Worm (Caenorhabditis elegans) whole organism, L2 larva: ENCODE results near the gene F53C3.1.
A peak's percentile ranks its signal among the peaks of the same experiment; 100 is the strongest.

Experiments used
- C34F6.9 ChIP-seq: fragments of 150-350 bp; optimal IDR thresholded peaks from 2 replicates; lab custom pipeline; 2014; ENCODE audit warnings: missing biosample characterization, missing genetic modification characterization
- R02D3.7 ChIP-seq: fragments of 150-350 bp; optimal IDR thresholded peaks from 2 replicates; lab custom pipeline; 2014; ENCODE audit warnings: missing biosample characterization, missing genetic modification characterization
- Y55F3AM.14 ChIP-seq: fragments of 200-800 bp; sonication (Bioruptor generic); optimal IDR thresholded peaks from 2 replicates; lab custom pipeline; 2018; ENCODE audit warnings: mild to moderate bottlenecking, missing genetic modification characterization, missing compliant biosample characterization
- ZK546.5 ChIP-seq: sonication (generic microtip); optimal IDR thresholded peaks from 2 replicates; lab custom pipeline; 2017; ENCODE audit warnings: missing biosample characterization, missing genetic modification characterization
- alr-1 ChIP-seq: fragments of 150-350 bp; optimal IDR thresholded peaks from 2 replicates; lab custom pipeline; 2014; ENCODE audit warnings: missing biosample characterization, missing genetic modification characterization
- aly-2 ChIP-seq: fragments of 150-350 bp; optimal IDR thresholded peaks from 2 replicates; lab custom pipeline; 2014; ENCODE audit warnings: missing biosample characterization, missing genetic modification characterization
- ama-1 ChIP-seq: fragments of 150-350 bp; optimal IDR thresholded peaks from 2 replicates; lab custom pipeline; 2018; ENCODE audit warnings: inconsistent platforms
- blmp-1 ChIP-seq: sonication (generic microtip); optimal IDR thresholded peaks from 2 replicates; lab custom pipeline; 2017; ENCODE audit warnings: missing genetic modification characterization, mild to moderate bottlenecking, missing compliant biosample characterization, antibody characterized with exemption, moderate library complexity; ENCODE audit not compliant: insufficient read depth
- ceh-16 ChIP-seq: fragments of 150-350 bp; optimal IDR thresholded peaks from 2 replicates; lab custom pipeline; 2014; ENCODE audit warnings: missing biosample characterization, missing genetic modification characterization
- ceh-82 ChIP-seq: fragments of 150-350 bp; optimal IDR thresholded peaks from 2 replicates; lab custom pipeline; 2014; ENCODE audit warnings: missing biosample characterization, missing genetic modification characterization
- crh-2 ChIP-seq: sonication (generic microtip); optimal IDR thresholded peaks from 2 replicates; lab custom pipeline; 2017; ENCODE audit warnings: missing biosample characterization, missing genetic modification characterization
- dmd-4 ChIP-seq: sonication (generic microtip); optimal IDR thresholded peaks from 2 replicates; lab custom pipeline; 2017; ENCODE audit warnings: missing biosample characterization, missing genetic modification characterization
- egl-27 ChIP-seq: sonication (generic microtip); optimal IDR thresholded peaks from 3 replicates; lab custom pipeline; 2017; ENCODE audit warnings: missing biosample characterization, missing genetic modification reagents, missing genetic modification characterization
- elt-1 ChIP-seq: fragments of 150-350 bp; optimal IDR thresholded peaks from 2 replicates; lab custom pipeline; 2014; ENCODE audit warnings: missing biosample characterization, missing genetic modification characterization
- elt-3 ChIP-seq: sonication (generic microtip); optimal IDR thresholded peaks from 2 replicates; lab custom pipeline; 2017; ENCODE audit warnings: missing biosample characterization, missing genetic modification characterization
- gmeb-1 ChIP-seq: fragments of 150-350 bp; optimal IDR thresholded peaks from 2 replicates; lab custom pipeline; 2014; ENCODE audit warnings: missing biosample characterization, missing genetic modification characterization
- lin-11 ChIP-seq: fragments of 150-350 bp; sonication (generic microtip); optimal IDR thresholded peaks from 2 replicates; lab custom pipeline; 2014; ENCODE audit warnings: missing biosample characterization, missing genetic modification characterization, inconsistent platforms, mixed read lengths
- lin-13 ChIP-seq: fragments of 150-350 bp; optimal IDR thresholded peaks from 2 replicates; lab custom pipeline; 2014; ENCODE audit warnings: missing biosample characterization, missing genetic modification reagents, missing genetic modification characterization
- lsy-2 ChIP-seq, 2 experiments: fragments of 150-350 bp in 1 of 2; sonication (generic microtip) in 1 of 2; optimal IDR thresholded peaks; 2 replicates each; lab custom pipeline; 2014 to 2017; ENCODE audit warnings: missing biosample characterization in 2 of 2, missing genetic modification characterization in 2 of 2
- mab-5 ChIP-seq: fragments of 150-350 bp; optimal IDR thresholded peaks from 2 replicates; lab custom pipeline; 2014; ENCODE audit warnings: missing biosample characterization, missing genetic modification characterization
- mbf-1 ChIP-seq: sonication (generic microtip); optimal IDR thresholded peaks from 2 replicates; lab custom pipeline; 2017; ENCODE audit warnings: missing biosample characterization, missing genetic modification characterization
- mdl-1 ChIP-seq, 2 experiments: fragments of 150-350 bp in 1 of 2; sonication (generic microtip) in 1 of 2; optimal IDR thresholded peaks; 2 replicates each; lab custom pipeline; 2017; ENCODE audit warnings: missing biosample characterization in 2 of 2, missing genetic modification characterization in 2 of 2
- nhr-10 ChIP-seq: sonication (generic microtip); optimal IDR thresholded peaks from 2 replicates; lab custom pipeline; 2017; ENCODE audit warnings: missing biosample characterization, missing genetic modification characterization
- nhr-11 ChIP-seq: fragments of 150-350 bp; optimal IDR thresholded peaks from 2 replicates; lab custom pipeline; 2014; ENCODE audit warnings: missing biosample characterization, missing genetic modification characterization
- nhr-12 ChIP-seq: fragments of 150-350 bp; optimal IDR thresholded peaks from 2 replicates; lab custom pipeline; 2014; ENCODE audit warnings: missing biosample characterization, missing genetic modification characterization
- nhr-129 ChIP-seq: fragments of 150-350 bp; optimal IDR thresholded peaks from 2 replicates; lab custom pipeline; 2014; ENCODE audit warnings: missing biosample characterization, missing genetic modification characterization
- nhr-21 ChIP-seq: fragments of 150-350 bp; optimal IDR thresholded peaks from 2 replicates; lab custom pipeline; 2014; ENCODE audit warnings: missing biosample characterization, missing genetic modification characterization
- nhr-23 ChIP-seq: fragments of 150-350 bp; optimal IDR thresholded peaks from 2 replicates; lab custom pipeline; 2014; ENCODE audit warnings: missing biosample characterization, missing genetic modification reagents, missing genetic modification characterization
- nhr-237 ChIP-seq: fragments of 150-350 bp; optimal IDR thresholded peaks from 2 replicates; lab custom pipeline; 2014; ENCODE audit warnings: missing biosample characterization, missing genetic modification characterization
- nhr-25 ChIP-seq: fragments of 150-350 bp; sonication (generic microtip); optimal IDR thresholded peaks from 3 replicates; lab custom pipeline; 2014; ENCODE audit warnings: missing biosample characterization, missing genetic modification characterization
- nhr-6 ChIP-seq: fragments of 150-350 bp; optimal IDR thresholded peaks from 2 replicates; lab custom pipeline; 2014; ENCODE audit warnings: missing biosample characterization, missing genetic modification characterization
- nhr-77 ChIP-seq: fragments of 150-350 bp; optimal IDR thresholded peaks from 2 replicates; lab custom pipeline; 2014; ENCODE audit warnings: missing biosample characterization, missing genetic modification characterization
- peb-1 ChIP-seq: fragments of 150-350 bp; optimal IDR thresholded peaks from 2 replicates; lab custom pipeline; 2014; ENCODE audit warnings: missing biosample characterization, missing genetic modification characterization
- sem-4 ChIP-seq: fragments of 150-350 bp; optimal IDR thresholded peaks from 2 replicates; lab custom pipeline; 2014; ENCODE audit warnings: missing biosample characterization, missing genetic modification reagents, missing genetic modification characterization
- skn-1 ChIP-seq: sonication (generic microtip); optimal IDR thresholded peaks from 2 replicates; lab custom pipeline; 2017; ENCODE audit warnings: missing biosample characterization, missing genetic modification characterization
- sma-3 ChIP-seq: sonication (generic microtip); optimal IDR thresholded peaks from 2 replicates; lab custom pipeline; 2016; ENCODE audit warnings: missing genetic modification reagents, missing genetic modification characterization, missing compliant biosample characterization
- sma-9 ChIP-seq, 2 experiments: fragments of 150-350 bp in 1 of 2; sonication (generic microtip) in 1 of 2; optimal IDR thresholded peaks; 2 replicates each; lab custom pipeline; 2014 to 2016; ENCODE audit warnings: missing genetic modification characterization in 2 of 2, mild to moderate bottlenecking in 1 of 2, missing biosample characterization in 1 of 2, missing compliant biosample characterization in 1 of 2, missing genetic modification reagents in 1 of 2, moderate library complexity in 1 of 2
- snpc-4 ChIP-seq: fragments of 150-350 bp; optimal IDR thresholded peaks from 2 replicates; lab custom pipeline; 2014; ENCODE audit warnings: missing biosample characterization, missing genetic modification characterization
- unc-39 ChIP-seq: fragments of 150-350 bp; optimal IDR thresholded peaks from 2 replicates; lab custom pipeline; 2014; ENCODE audit warnings: missing biosample characterization, missing genetic modification characterization
- unc-55 ChIP-seq: fragments of 150-350 bp; sonication (generic microtip); optimal IDR thresholded peaks from 3 replicates; lab custom pipeline; 2014; ENCODE audit warnings: missing biosample characterization, missing genetic modification reagents, missing genetic modification characterization
- unc-62 ChIP-seq: fragments of 150-350 bp; optimal IDR thresholded peaks from 2 replicates; lab custom pipeline; 2014; ENCODE audit warnings: missing biosample characterization, missing genetic modification reagents, missing genetic modification characterization
- zag-1 ChIP-seq: fragments of 150-350 bp; optimal IDR thresholded peaks from 2 replicates; lab custom pipeline; 2014; ENCODE audit warnings: missing biosample characterization, missing genetic modification characterization
- ztf-1 ChIP-seq: fragments of 200-800 bp; sonication (Bioruptor generic); conservative IDR thresholded peaks from 2 replicates; pipeline ENCODE4 v1.3.6; 2022; ENCODE audit warnings: missing genetic modification characterization, missing compliant biosample characterization
- ztf-11 ChIP-seq: sonication (generic microtip); optimal IDR thresholded peaks from 2 replicates; lab custom pipeline; 2017; ENCODE audit warnings: missing biosample characterization, missing genetic modification characterization
- ztf-4 ChIP-seq: fragments of 150-350 bp; optimal IDR thresholded peaks from 2 replicates; lab custom pipeline; 2014; ENCODE audit warnings: missing biosample characterization, missing genetic modification characterization

The F53C3.1 gene

ce11 chrII:3920611-3921010 is 8.8 kb downstream of the F53C3.1 start:
- TF ChIP-seq unc-62 (no peak), nhr-129 (tag; lab: Kevin White, UChicago) (no peak), nhr-237 (no peak), nhr-21 (no peak), nhr-77 (tag; lab: Kevin White, UChicago) (no peak), R02D3.7 (no peak), unc-55 (GFP tag; lab: Kevin White, UChicago) (no peak), ZK546.5 (no peak), lin-11 (no peak), elt-1 (tag; lab: Kevin White, UChicago) (no peak), zag-1 (tag; lab: Kevin White, UChicago) (no peak)
- TF ChIP-seq, all 48 proteins: peak for 0

ce11 chrII:3922696-3923095 is 10.9 kb downstream of the F53C3.1 start:
- TF ChIP-seq egl-27 (tag; lab: Kevin White, UChicago) (no peak), unc-39 (no peak), nhr-21 (no peak), sma-9 (GFP tag; optimal IDR thresholded peaks at IDR 0.05; lab: Kevin White, UChicago) (no peak), sma-9 (tag; optimal IDR thresholded peaks at IDR 0.05; lab: Kevin White, UChicago) (no peak), ztf-1 (no peak), alr-1 (tag; lab: Kevin White, UChicago) (no peak), nhr-6 (tag; lab: Kevin White, UChicago) (no peak), ztf-11 (tag; lab: Kevin White, UChicago) (no peak), crh-2 (tag; lab: Kevin White, UChicago) (no peak), ZK546.5 (no peak), nhr-237 (no peak), C34F6.9 (tag; lab: Kevin White, UChicago) (no peak), lsy-2 (tag; optimal IDR thresholded peaks at IDR 0.05; lab: Kevin White, UChicago) (no peak), unc-62 (no peak), dmd-4 (tag; lab: Kevin White, UChicago) (no peak)

- TF ChIP-seq mbf-1, result no peak
- TF ChIP-seq ceh-82, result no peak
- TF ChIP-seq nhr-23, result no peak
Observed at ce11 chrII:3927943-3928393, 16.2 kb downstream of the F53C3.1 start, which contains the start of gene plpp-1.1. Gene plpp-1.1 (minus strand): TSS chrII:3927993.

- TF ChIP-seq nhr-11 (tag; lab: Kevin White, UChicago) (no peak), ZK546.5 (no peak), egl-27 (tag; lab: Kevin White, UChicago) (no peak), skn-1 (tag; lab: Kevin White, UChicago) (no peak), dmd-4 (tag; lab: Kevin White, UChicago) (no peak), Y55F3AM.14 (no peak), aly-2 (tag; lab: Kevin White, UChicago) (no peak), sma-3 (GFP tag; lab: Kevin White, UChicago) (peak; percentile 17), ztf-1 (no peak), mdl-1 (tag; optimal IDR thresholded peaks at IDR 0.05; lab: Kevin White, UChicago) (no peak), sma-9 (GFP tag; optimal IDR thresholded peaks at IDR 0.05; lab: Kevin White, UChicago) (peak; percentile 56), sma-9 (tag; optimal IDR thresholded peaks at IDR 0.05; lab: Kevin White, UChicago) (no peak), ztf-4 (tag; lab: Kevin White, UChicago) (no peak), blmp-1 (peak; percentile 66), nhr-237 (no peak), sem-4 (tag; lab: Kevin White, UChicago) (no peak), C34F6.9 (tag; lab: Kevin White, UChicago) (peak; percentile 35), ceh-16 (no peak), nhr-129 (tag; lab: Kevin White, UChicago) (peak; percentile 73), R02D3.7 (no peak), ztf-11 (tag; lab: Kevin White, UChicago) (no peak), nhr-6 (tag; lab: Kevin White, UChicago) (no peak), alr-1 (tag; lab: Kevin White, UChicago) (no peak), snpc-4 (no peak), nhr-77 (tag; lab: Kevin White, UChicago) (no peak), ceh-82 (no peak), lsy-2 (tag; optimal IDR thresholded peaks at IDR 0.05; lab: Kevin White, UChicago) (peak in 1 of 2 experiments; percentile 17), nhr-25 (tag; lab: Kevin White, UChicago) (peak; percentile 0), nhr-12 (tag; lab: Kevin White, UChicago) (no peak), crh-2 (tag; lab: Kevin White, UChicago) (peak; percentile 27), peb-1 (tag; lab: Kevin White, UChicago) (no peak), nhr-10 (tag; lab: Kevin White, UChicago) (no peak), gmeb-1 (tag; lab: Kevin White, UChicago) (no peak), lin-13 (no peak), mab-5 (tag; lab: Kevin White, UChicago) (no peak), elt-1 (tag; lab: Kevin White, UChicago) (no peak), zag-1 (tag; lab: Kevin White, UChicago) (no peak), unc-39 (no peak), unc-55 (GFP tag; lab: Kevin White, UChicago) (peak; percentile 43), lin-11 (no peak), mbf-1 (no peak), unc-62 (no peak), elt-3 (tag; lab: Kevin White, UChicago) (no peak), ama-1 (lab: Kevin White, UChicago) (no peak)
Observed at ce11 chrII:3929446-3929845, 17.6 kb downstream of the F53C3.1 start.
